Worm (Caenorhabditis elegans) whole organism, midembryonic: ENCODE results near the gene ZC204.17.

Experiments used
- T22C8.4 ChIP-seq: fragments of 200-800 bp; sonication (Bioruptor generic); IDR thresholded peaks from 2 replicates; pipeline ENCODE4 v1.3.6; 2022; ENCODE audit warnings: missing genetic modification characterization, missing compliant biosample characterization
- cog-1 ChIP-seq: sonication (generic microtip); optimal IDR thresholded peaks from 2 replicates; lab custom pipeline; 2016; ENCODE audit warnings: missing genetic modification characterization, missing compliant biosample characterization
- flt-1 ChIP-seq: fragments of 200-800 bp; sonication (Bioruptor generic); IDR thresholded peaks from 2 replicates; pipeline ENCODE4 v1.3.6; 2022; ENCODE audit warnings: missing genetic modification characterization, missing compliant biosample characterization
- klf-2 ChIP-seq: fragments of 200-800 bp; sonication (Bioruptor generic); conservative IDR thresholded peaks from 2 replicates; pipeline ENCODE4 v1.3.6; 2022; ENCODE audit warnings: missing genetic modification reagents, missing genetic modification characterization, missing compliant biosample characterization
- med-1 ChIP-seq: sonication (generic microtip); optimal IDR thresholded peaks from 2 replicates; lab custom pipeline; 2017; ENCODE audit warnings: missing genetic modification characterization, mild to moderate bottlenecking, missing compliant biosample characterization, antibody characterized with exemption, missing genetic modification reagents; ENCODE audit not compliant: insufficient read depth
- ref-1 ChIP-seq: fragments of 200-800 bp; sonication (Bioruptor generic); conservative IDR thresholded peaks from 2 replicates; pipeline ENCODE4 v1.3.6; 2022; ENCODE audit warnings: missing genetic modification reagents, missing genetic modification characterization, missing compliant biosample characterization
- tab-1 ChIP-seq: fragments of 200-800 bp; sonication (Bioruptor generic); IDR thresholded peaks from 2 replicates; pipeline ENCODE4 v1.3.6; 2022; ENCODE audit warnings: missing genetic modification characterization, missing compliant biosample characterization
- ztf-23 ChIP-seq: fragments of 200-800 bp; sonication (Bioruptor generic); IDR thresholded peaks from 2 replicates; pipeline ENCODE4 v1.3.6; 2022; ENCODE audit warnings: missing genetic modification reagents, missing genetic modification characterization, missing compliant biosample characterization

- TF ChIP-seq med-1 (GFP tag; lab: Kevin White, UChicago) (no peak), ref-1 (GFP tag; lab: Robert Waterston, UW) (no peak), klf-2 (GFP tag; lab: Robert Waterston, UW) (no peak), cog-1 (tag; lab: Kevin White, UChicago) (no peak), tab-1 (GFP tag; lab: Robert Waterston, UW) (no peak), flt-1 (GFP tag; lab: Robert Waterston, UW) (no peak), T22C8.4 (GFP tag; lab: Robert Waterston, UW) (no peak), ztf-23 (GFP tag; lab: Robert Waterston, UW) (no peak)
These were observed 21.5 kb downstream of the ZC204.17 start, which contains the start of gene fbxa-160 for ce11 chrII:1624572-1624971.
